Worm (Caenorhabditis elegans): Measurements from ENCODE around the gene eif-2Balpha.
A peak's percentile ranks its signal among the peaks of the same experiment; 100 is the strongest.

Gene eif-2Balpha

DNA sequence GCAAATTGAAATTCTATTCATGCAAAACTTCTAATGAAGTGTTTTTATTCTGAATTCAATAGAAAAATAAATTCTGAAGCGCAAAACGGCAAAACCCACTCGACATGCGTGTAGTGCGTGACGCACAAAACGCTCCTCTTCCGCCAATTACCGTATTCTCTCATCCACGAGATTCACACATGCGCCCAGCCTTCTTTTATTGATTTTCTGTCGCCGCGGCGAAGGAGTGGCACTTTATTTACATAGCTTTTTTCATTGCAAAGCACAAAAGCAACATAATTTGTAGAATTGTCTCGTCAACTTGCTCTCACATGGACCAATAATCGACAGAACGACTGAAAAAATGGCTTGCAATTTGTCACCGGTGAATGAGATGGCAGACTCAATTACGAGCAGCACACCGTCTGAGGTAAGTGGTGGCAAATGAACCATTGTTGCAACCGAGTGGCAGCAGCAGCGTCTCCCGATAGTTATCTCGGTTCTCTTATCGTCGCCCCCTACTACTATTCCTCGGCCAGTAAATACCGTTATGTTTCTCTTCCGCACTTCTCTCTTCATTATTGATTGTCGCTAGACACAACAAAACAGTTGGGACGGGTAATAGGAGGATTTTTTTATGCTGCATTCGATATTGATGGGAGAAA, 3.2 kb downstream of the eif-2Balpha start, which contains the start of gene unc-16 (continued):
- TF ChIP-seq mdl-1 (tag; optimal IDR thresholded peaks at IDR 0.05) = peak; percentile 64 to 91
- TF ChIP-seq egl-27 (tag; optimal IDR thresholded peaks at IDR 0.05) = peak; percentile 73
- TF ChIP-seq dmd-4 (tag; optimal IDR thresholded peaks at IDR 0.05) = no peak
- TF ChIP-seq nhr-129 (tag; optimal IDR thresholded peaks at IDR 0.05) = peak; percentile 85
- TF ChIP-seq nhr-21 (tag; optimal IDR thresholded peaks at IDR 0.05) = peak; percentile 76
- no peak for TF ChIP-seq nhr-12 (tag; optimal IDR thresholded peaks at IDR 0.05)
- TF ChIP-seq unc-39 (tag; optimal IDR thresholded peaks at IDR 0.05) = no peak
- TF ChIP-seq ztf-1 (GFP tag; conservative IDR thresholded peaks at IDR 0.05) = no peak
- peak; percentile 81 for TF ChIP-seq ceh-82 (tag; optimal IDR thresholded peaks at IDR 0.05)
- no peak for TF ChIP-seq nhr-237 (tag; optimal IDR thresholded peaks at IDR 0.05)
- TF ChIP-seq lin-11 (tag; optimal IDR thresholded peaks at IDR 0.05) = peak; percentile 90
- no peak for TF ChIP-seq blmp-1 (tag; optimal IDR thresholded peaks at IDR 0.05; ENCODE audit: insufficient read depth)
- TF ChIP-seq mbf-1 (tag; optimal IDR thresholded peaks at IDR 0.05) = no peak
- peak; percentile 9 for TF ChIP-seq ZK546.5 (tag; optimal IDR thresholded peaks at IDR 0.05)
- TF ChIP-seq elt-3 (tag; optimal IDR thresholded peaks at IDR 0.05) = no peak
- TF ChIP-seq aly-2 (tag; optimal IDR thresholded peaks at IDR 0.05) = no peak

ce11 chrIII:9556300-9556699, 13.4 kb downstream of the eif-2Balpha start, which contains the start of gene ZK1098.11:
Gene ZK1098.11, plus strand, starts transcription at chrIII:9556600.
- no peak for TF ChIP-seq snpc-4 (tag; optimal IDR thresholded peaks at IDR 0.05)
- no peak for TF ChIP-seq nhr-6 (tag; optimal IDR thresholded peaks at IDR 0.05)

DNA sequence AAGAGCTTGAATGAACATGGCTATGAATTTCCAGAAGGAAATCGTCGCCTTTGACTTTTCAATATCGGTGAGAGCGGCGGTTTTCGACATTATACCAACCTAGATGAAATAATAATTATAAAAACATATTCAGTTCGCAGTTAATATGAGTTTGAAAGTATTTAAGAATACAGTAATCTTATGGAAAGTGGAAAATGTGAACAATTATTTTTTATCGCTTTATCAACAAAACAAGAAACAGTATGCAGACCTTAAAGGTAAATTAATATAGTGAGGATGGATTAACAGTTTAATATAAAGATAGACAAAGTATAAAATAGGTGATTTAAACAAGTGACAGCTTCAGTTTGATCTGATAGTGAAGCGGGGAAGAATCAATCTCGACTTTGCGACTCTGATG, 15.5 kb downstream of the eif-2Balpha start, which contains the start of gene C48B4.6:
TSS of gene C48B4.6 (minus strand) at position 101 of the 400 bp plus-strand sequence.
- TF ChIP-seq lin-11 (tag; optimal IDR thresholded peaks at IDR 0.05) (no peak), snpc-4 (tag; optimal IDR thresholded peaks at IDR 0.05) (no peak), ama-1 (optimal IDR thresholded peaks at IDR 0.05) (no peak), lsy-2 (tag; optimal IDR thresholded peaks at IDR 0.05) (no peak), mab-5 (tag; optimal IDR thresholded peaks at IDR 0.05) (no peak), nhr-6 (tag; optimal IDR thresholded peaks at IDR 0.05) (no peak), sma-3 (GFP tag; optimal IDR thresholded peaks at IDR 0.05) (no peak), aly-2 (tag; optimal IDR thresholded peaks at IDR 0.05) (no peak), nhr-11 (tag; optimal IDR thresholded peaks at IDR 0.05) (no peak), mdl-1 (tag; optimal IDR thresholded peaks at IDR 0.05) (no peak), F13H6.1 (tag; optimal IDR thresholded peaks at IDR 0.05) (no peak), nhr-10 (tag; optimal IDR thresholded peaks at IDR 0.05) (no peak), nhr-23 (tag; optimal IDR thresholded peaks at IDR 0.05) (no peak), sem-4 (tag; optimal IDR thresholded peaks at IDR 0.05) (no peak), nhr-12 (tag; optimal IDR thresholded peaks at IDR 0.05) (no peak), R02D3.7 (tag; optimal IDR thresholded peaks at IDR 0.05) (no peak)

DNA sequence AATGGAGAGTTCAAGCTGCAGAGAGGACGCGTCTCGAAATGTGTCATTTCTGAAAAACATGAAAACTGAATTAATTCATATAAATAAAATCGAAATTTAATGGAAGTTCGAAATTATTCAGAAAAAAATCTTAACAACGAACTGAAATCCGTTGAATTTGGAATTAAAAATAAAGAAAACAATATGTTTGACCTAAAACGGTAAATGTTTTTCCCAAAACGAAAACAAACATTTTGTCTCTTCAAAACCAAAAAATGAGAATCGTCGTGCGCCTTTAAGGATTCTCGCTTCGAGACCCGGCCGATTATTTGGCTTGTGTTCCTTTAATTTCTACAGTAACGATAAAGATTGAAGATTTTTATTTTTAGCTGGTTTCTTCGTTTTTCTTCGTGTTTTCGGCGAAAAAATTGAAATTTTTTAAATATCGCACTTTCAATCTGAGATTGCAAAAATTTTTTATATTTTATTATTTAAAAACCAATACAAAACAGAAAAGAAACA, 16.5 kb downstream of the eif-2Balpha start, which contains the start of gene C48B4.7:
TSS of gene C48B4.7 (minus strand) at position 51 of the 501 bp plus-strand sequence.
- TF ChIP-seq dmd-4 (tag; optimal IDR thresholded peaks at IDR 0.05) (no peak), mbf-1 (tag; optimal IDR thresholded peaks at IDR 0.05) (no peak), nhr-23 (tag; optimal IDR thresholded peaks at IDR 0.05) (no peak), gmeb-1 (tag; optimal IDR thresholded peaks at IDR 0.05) (no peak), R02D3.7 (tag; optimal IDR thresholded peaks at IDR 0.05) (no peak), mab-5 (tag; optimal IDR thresholded peaks at IDR 0.05) (no peak), C34F6.9 (tag; optimal IDR thresholded peaks at IDR 0.05) (no peak), unc-39 (tag; optimal IDR thresholded peaks at IDR 0.05) (no peak), ceh-82 (tag; optimal IDR thresholded peaks at IDR 0.05) (no peak), nhr-11 (tag; optimal IDR thresholded peaks at IDR 0.05) (no peak), elt-1 (tag; optimal IDR thresholded peaks at IDR 0.05) (no peak), nhr-6 (tag; optimal IDR thresholded peaks at IDR 0.05) (no peak), blmp-1 (tag; optimal IDR thresholded peaks at IDR 0.05; ENCODE audit: insufficient read depth) (no peak), nhr-129 (tag; optimal IDR thresholded peaks at IDR 0.05) (no peak), snpc-4 (tag; optimal IDR thresholded peaks at IDR 0.05) (no peak), unc-55 (GFP tag; optimal IDR thresholded peaks at IDR 0.05) (no peak)

DNA sequence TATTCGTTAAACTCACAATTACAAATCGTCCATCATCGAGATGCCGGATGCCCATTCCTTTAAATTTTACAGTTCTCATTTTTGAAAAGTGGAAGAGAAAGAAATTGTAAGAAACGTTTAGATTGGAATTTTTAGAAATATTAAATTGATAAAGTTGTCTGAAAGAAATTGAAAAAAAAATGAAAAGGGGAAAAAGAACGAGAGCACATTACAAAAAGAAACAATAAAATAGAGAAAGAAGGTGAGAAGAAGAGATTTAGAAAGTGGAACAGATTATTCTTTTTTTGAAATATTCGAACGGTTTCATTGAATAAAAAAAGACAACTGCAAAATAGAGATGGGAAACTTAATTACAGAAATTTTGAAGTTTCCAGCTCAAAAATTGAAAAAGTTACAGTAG, 18.2 kb downstream of the eif-2Balpha start, which contains the start of gene C48B4.8:
TSS of gene C48B4.8 (minus strand) at position 101 of the 400 bp plus-strand sequence.
- TF ChIP-seq mdl-1 (tag; optimal IDR thresholded peaks at IDR 0.05) (no peak), lin-39 (tag; optimal IDR thresholded peaks at IDR 0.05) (no peak), nhr-25 (tag; optimal IDR thresholded peaks at IDR 0.05) (no peak), crh-2 (tag; optimal IDR thresholded peaks at IDR 0.05) (no peak), nhr-21 (tag; optimal IDR thresholded peaks at IDR 0.05) (no peak), mab-5 (tag; optimal IDR thresholded peaks at IDR 0.05) (no peak), ceh-82 (tag; optimal IDR thresholded peaks at IDR 0.05) (no peak), egl-27 (tag; optimal IDR thresholded peaks at IDR 0.05) (no peak), unc-62 (GFP tag; optimal IDR thresholded peaks at IDR 0.05) (no peak), aly-2 (tag; optimal IDR thresholded peaks at IDR 0.05) (no peak), nhr-237 (tag; optimal IDR thresholded peaks at IDR 0.05) (no peak), elt-3 (tag; optimal IDR thresholded peaks at IDR 0.05) (no peak), fos-1 (tag; optimal IDR thresholded peaks at IDR 0.05) (no peak), C34F6.9 (tag; optimal IDR thresholded peaks at IDR 0.05) (no peak), unc-39 (tag; optimal IDR thresholded peaks at IDR 0.05) (no peak), sem-4 (tag; optimal IDR thresholded peaks at IDR 0.05) (no peak), zag-1 (tag; optimal IDR thresholded peaks at IDR 0.05) (no peak), lin-13 (GFP tag; optimal IDR thresholded peaks at IDR 0.05) (no peak), ceh-16 (tag; optimal IDR thresholded peaks at IDR 0.05) (no peak)

Data from whole organism, L2 larva.